Fruit fly (Drosophila melanogaster) whole organism, embryonic: ENCODE data around the gene simj.

Experiments used
- Abd-B ChIP-seq: fragments of 200-800 bp; sonication (Bioruptor generic); optimal IDR thresholded peaks from 2 replicates; lab custom pipeline; 2018; ENCODE audit warnings: missing biosample characterization, mild to moderate bottlenecking, missing genetic modification characterization, moderate library complexity
- B-H1 ChIP-seq: fragments of 200-800 bp; sonication (Bioruptor generic); IDR thresholded peaks from 3 replicates; pipeline ENCODE4 v1.3.6; 2022; ENCODE audit warnings: missing biosample characterization, missing genetic modification characterization
- C15 ChIP-seq: fragments of 200-800 bp; sonication (Bioruptor generic); IDR thresholded peaks from 3 replicates; pipeline ENCODE4 v1.3.6; 2022; ENCODE audit warnings: missing biosample characterization, missing genetic modification characterization
- CG11504 ChIP-seq: fragments of 200-800 bp; sonication (Bioruptor generic); optimal IDR thresholded peaks from 3 replicates; lab custom pipeline; 2019; ENCODE audit warnings: missing biosample characterization, mild to moderate bottlenecking, missing genetic modification characterization, moderate library complexity
- CG13287 ChIP-seq: fragments of 200-800 bp; sonication (Bioruptor generic); IDR thresholded peaks from 2 replicates; pipeline ENCODE4 v1.3.6; 2022; ENCODE audit warnings: missing biosample characterization, missing genetic modification characterization; ENCODE audit not compliant: partially characterized antibody
- CG14710 ChIP-seq: fragments of 200-800 bp; sonication (Bioruptor generic); optimal IDR thresholded peaks from 3 replicates; lab custom pipeline; 2019; ENCODE audit warnings: missing biosample characterization, mild to moderate bottlenecking, missing genetic modification characterization, moderate library complexity
- CG14965 ChIP-seq: fragments of 200-800 bp; sonication (Bioruptor generic); optimal IDR thresholded peaks from 2 replicates; lab custom pipeline; 2016; ENCODE audit warnings: missing biosample characterization, missing genetic modification characterization, borderline replicate concordance
- CG17186 ChIP-seq: fragments of 200-800 bp; sonication (Bioruptor generic); optimal IDR thresholded peaks from 3 replicates; lab custom pipeline; 2017; ENCODE audit warnings: missing biosample characterization, missing genetic modification reagents, missing genetic modification characterization
- CG17359 ChIP-seq: fragments of 200-800 bp; sonication (Bioruptor generic); optimal IDR thresholded peaks from 3 replicates; lab custom pipeline; 2018; ENCODE audit warnings: missing biosample characterization, mild to moderate bottlenecking, missing genetic modification characterization, moderate library complexity
- CG17385 ChIP-seq: fragments of 200-800 bp; sonication (Bioruptor generic); optimal IDR thresholded peaks from 3 replicates; lab custom pipeline; 2018; ENCODE audit warnings: missing biosample characterization, mild to moderate bottlenecking, missing genetic modification characterization
- CG17612 ChIP-seq: fragments of 200-800 bp; sonication (Bioruptor generic); IDR thresholded peaks from 2 replicates; pipeline ENCODE4 v1.3.6; 2022; ENCODE audit warnings: missing biosample characterization, missing genetic modification characterization
- CG17829 ChIP-seq: fragments of 200-800 bp; optimal IDR thresholded peaks from 2 replicates; lab custom pipeline; 2019; ENCODE audit warnings: missing biosample characterization, mild to moderate bottlenecking, missing genetic modification characterization, moderate library complexity
- CG18764 ChIP-seq: fragments of 200-800 bp; sonication (Bioruptor generic); optimal IDR thresholded peaks from 3 replicates; lab custom pipeline; 2016; ENCODE audit warnings: missing biosample characterization, missing genetic modification characterization
- CG2712 ChIP-seq: fragments of 200-800 bp; optimal IDR thresholded peaks from 3 replicates; lab custom pipeline; 2019; ENCODE audit warnings: missing biosample characterization, mild to moderate bottlenecking, missing genetic modification characterization, moderate library complexity
- CG31224 ChIP-seq: fragments of 200-800 bp; sonication (Bioruptor generic); IDR thresholded peaks from 2 replicates; pipeline ENCODE4 v1.3.6; 2022; ENCODE audit warnings: missing biosample characterization, missing genetic modification characterization
- CG31388 ChIP-seq: fragments of 200-800 bp; sonication (Bioruptor generic); optimal IDR thresholded peaks from 2 replicates; lab custom pipeline; 2016; ENCODE audit warnings: missing biosample characterization, missing genetic modification characterization
- CG31441 ChIP-seq: fragments of 200-800 bp; sonication (Bioruptor generic); IDR thresholded peaks from 2 replicates; pipeline ENCODE4 v1.3.6; 2022; ENCODE audit warnings: missing biosample characterization, missing genetic modification characterization
- CG34224 ChIP-seq: fragments of 200-800 bp; sonication (Bioruptor generic); IDR thresholded peaks from 3 replicates; pipeline ENCODE4 v1.3.6; 2022; ENCODE audit warnings: missing biosample characterization, missing genetic modification characterization; ENCODE audit not compliant: partially characterized antibody
- CG3847 ChIP-seq: fragments of 200-800 bp; sonication (Bioruptor generic); IDR thresholded peaks from 2 replicates; pipeline ENCODE4 v1.3.6; 2022; ENCODE audit warnings: missing biosample characterization, missing genetic modification characterization
- CG4854 ChIP-seq: fragments of 200-800 bp; sonication (Bioruptor generic); optimal IDR thresholded peaks from 2 replicates; lab custom pipeline; 2016; ENCODE audit warnings: missing biosample characterization, missing genetic modification characterization, inconsistent platforms
- CG8478 ChIP-seq: fragments of >200 bp; optimal IDR thresholded peaks from 2 replicates; lab custom pipeline; 2018
- CG9215 ChIP-seq: fragments of 200-800 bp; sonication (Bioruptor generic); IDR thresholded peaks from 2 replicates; pipeline ENCODE4 v1.3.6; 2022; ENCODE audit warnings: missing biosample characterization, missing genetic modification characterization
- Chrac-16 ChIP-seq: fragments of 200-800 bp; sonication (Bioruptor generic); optimal IDR thresholded peaks from 3 replicates; lab custom pipeline; 2016; ENCODE audit warnings: missing biosample characterization, missing genetic modification characterization
- Dref ChIP-seq: fragments of 200-800 bp; sonication (Bioruptor generic); IDR thresholded peaks from 2 replicates; pipeline ENCODE4 v1.3.6; 2022; ENCODE audit warnings: missing biosample characterization, missing genetic modification characterization
- HLH3B ChIP-seq: fragments of 200-800 bp; sonication (Bioruptor generic); IDR thresholded peaks from 2 replicates; pipeline ENCODE4 v1.3.6; 2022; ENCODE audit warnings: missing biosample characterization, missing genetic modification characterization
- HLH54F ChIP-seq: fragments of 200-800 bp; sonication (Bioruptor generic); optimal IDR thresholded peaks from 3 replicates; lab custom pipeline; 2016; ENCODE audit warnings: missing biosample characterization, missing genetic modification characterization
- HLHmδ ChIP-seq: fragments of 200-800 bp; sonication (Bioruptor generic); optimal IDR thresholded peaks from 2 replicates; lab custom pipeline; 2018; ENCODE audit warnings: missing biosample characterization, mild to moderate bottlenecking, missing genetic modification characterization, moderate library complexity
- Mad ChIP-seq: fragments of 200-800 bp; sonication (Bioruptor generic); optimal IDR thresholded peaks from 2 replicates; lab custom pipeline; 2016; ENCODE audit warnings: missing biosample characterization, missing genetic modification characterization
- Myb ChIP-seq: fragments of 200-800 bp; sonication (Bioruptor generic); optimal IDR thresholded peaks from 2 replicates; lab custom pipeline; 2016; ENCODE audit warnings: missing biosample characterization, missing genetic modification characterization
- Six4 ChIP-seq: fragments of 200-800 bp; sonication (Bioruptor generic); optimal IDR thresholded peaks from 2 replicates; lab custom pipeline; 2016; ENCODE audit warnings: missing biosample characterization, missing genetic modification characterization
- ab ChIP-seq: fragments of 200-800 bp; sonication (Bioruptor generic); optimal IDR thresholded peaks from 2 replicates; lab custom pipeline; 2016; ENCODE audit warnings: missing biosample characterization, missing genetic modification characterization
- caup ChIP-seq: fragments of 200-800 bp; sonication (Bioruptor generic); optimal IDR thresholded peaks from 3 replicates; lab custom pipeline; 2017; ENCODE audit warnings: missing biosample characterization, mild to moderate bottlenecking, missing genetic modification characterization, moderate library complexity; ENCODE audit not compliant: severe bottlenecking
- chm ChIP-seq: fragments of 200-800 bp; sonication (Bioruptor generic); IDR thresholded peaks from 2 replicates; pipeline ENCODE4 v1.3.6; 2022; ENCODE audit warnings: missing biosample characterization, missing genetic modification characterization
- dm ChIP-seq: fragments of 200-800 bp; sonication (Bioruptor generic); optimal IDR thresholded peaks from 3 replicates; lab custom pipeline; 2016; ENCODE audit warnings: missing biosample characterization, missing genetic modification characterization
- fru ChIP-seq: fragments of >200 bp; optimal IDR thresholded peaks from 2 replicates; lab custom pipeline; 2017
- gcm2 ChIP-seq: fragments of 200-800 bp; sonication (Bioruptor generic); optimal IDR thresholded peaks from 2 replicates; lab custom pipeline; 2016; ENCODE audit warnings: missing biosample characterization, missing genetic modification characterization
- kay ChIP-seq: fragments of 200-800 bp; sonication (Bioruptor generic); optimal IDR thresholded peaks from 2 replicates; lab custom pipeline; 2016; ENCODE audit warnings: missing biosample characterization, missing genetic modification characterization
- lab ChIP-seq: fragments of 200-800 bp; sonication (Bioruptor generic); optimal IDR thresholded peaks from 3 replicates; lab custom pipeline; 2017; ENCODE audit warnings: missing biosample characterization, missing genetic modification characterization, mild to moderate bottlenecking, moderate library complexity, missing genetic modification reagents
- lilli ChIP-seq: fragments of 200-800 bp; sonication (Bioruptor generic); optimal IDR thresholded peaks from 3 replicates; lab custom pipeline; 2016; ENCODE audit warnings: missing biosample characterization, missing genetic modification characterization
- nau ChIP-seq: fragments of 200-800 bp; sonication (Bioruptor generic); optimal IDR thresholded peaks from 3 replicates; lab custom pipeline; 2017; ENCODE audit warnings: missing biosample characterization, mild to moderate bottlenecking, missing genetic modification characterization, missing genetic modification reagents
- nerfin-1 ChIP-seq: fragments of 200-800 bp; sonication (Bioruptor generic); optimal IDR thresholded peaks from 3 replicates; lab custom pipeline; 2019; ENCODE audit warnings: missing biosample characterization, mild to moderate bottlenecking, missing genetic modification characterization, moderate library complexity
- nerfin-2 ChIP-seq: fragments of 200-800 bp; sonication (Bioruptor generic); IDR thresholded peaks from 2 replicates; pipeline ENCODE4 v1.3.6; 2022; ENCODE audit warnings: missing biosample characterization, missing genetic modification characterization; ENCODE audit not compliant: partially characterized antibody
- pnt ChIP-seq: fragments of 200-800 bp; sonication (Bioruptor generic); optimal IDR thresholded peaks from 3 replicates; lab custom pipeline; 2016; ENCODE audit warnings: missing biosample characterization, missing genetic modification characterization
- pzg ChIP-seq: fragments of 200-800 bp; sonication (Bioruptor generic); optimal IDR thresholded peaks from 3 replicates; lab custom pipeline; 2018; ENCODE audit warnings: missing biosample characterization, mild to moderate bottlenecking, missing genetic modification characterization, moderate library complexity
- schlank ChIP-seq: fragments of 200-800 bp; sonication (Bioruptor generic); optimal IDR thresholded peaks from 2 replicates; lab custom pipeline; 2018; ENCODE audit warnings: missing biosample characterization, mild to moderate bottlenecking, missing genetic modification characterization
- sens ChIP-seq: fragments of 200-800 bp; sonication (Bioruptor generic); peaks from one replicate; lab custom pipeline; 2016; ENCODE audit warnings: missing biosample characterization, missing genetic modification characterization
- so ChIP-seq: fragments of 200-800 bp; sonication (Bioruptor generic); IDR thresholded peaks from 3 replicates; pipeline ENCODE4 v1.3.6; 2022; ENCODE audit warnings: missing biosample characterization, missing genetic modification characterization
- usp ChIP-seq: fragments of >200 bp; optimal IDR thresholded peaks from 2 replicates; lab custom pipeline; 2017; ENCODE audit warnings: missing biosample characterization, missing genetic modification characterization
- z ChIP-seq: fragments of 200-800 bp; sonication (Bioruptor generic); IDR thresholded peaks from 3 replicates; pipeline ENCODE4 v1.3.6; 2022; ENCODE audit warnings: missing biosample characterization, missing genetic modification characterization
- zfh2 ChIP-seq: fragments of 200-800 bp; sonication (Bioruptor generic); optimal IDR thresholded peaks from 2 replicates; lab custom pipeline; 2016; ENCODE audit warnings: missing biosample characterization, missing genetic modification characterization

Gene simj

DNA sequence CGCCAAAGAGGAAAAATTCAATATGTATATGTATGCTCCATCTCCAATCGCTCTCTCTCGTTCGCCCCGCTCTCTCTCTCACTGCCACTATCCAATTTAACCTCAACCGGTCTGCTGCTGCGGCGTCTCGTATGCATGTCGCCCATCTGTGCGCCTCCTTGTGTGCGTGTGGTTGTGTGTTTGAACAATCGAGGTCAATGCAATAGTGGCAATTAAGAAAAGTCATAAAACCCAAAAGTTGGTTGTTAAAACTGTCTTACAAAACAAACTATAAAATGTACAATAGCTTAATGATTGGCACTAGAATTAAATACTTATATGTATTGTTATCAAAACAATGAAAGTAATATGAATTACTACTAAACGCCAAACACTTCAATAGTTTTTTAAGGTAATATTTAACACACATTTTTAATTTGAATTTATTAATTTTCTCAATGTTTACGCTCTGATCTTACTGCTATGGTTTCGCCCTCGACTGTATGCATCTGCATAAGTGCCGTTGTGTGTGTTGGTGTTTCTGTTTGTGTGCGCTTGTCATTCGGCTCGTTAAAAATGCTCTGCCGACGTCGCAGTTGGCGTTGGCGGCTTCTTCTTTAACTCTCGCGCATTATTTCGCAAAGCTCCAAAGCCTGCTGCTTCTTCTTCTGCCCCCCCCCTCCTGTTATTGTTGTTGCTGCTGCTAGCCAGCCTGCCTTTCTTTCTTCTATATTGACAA, 1.1 kb downstream of the simj start (continued):
- peak; percentile 37 for TF ChIP-seq Myb (GFP tag; lab: Kevin White, UChicago)
- peak; percentile 51 for TF ChIP-seq ab (GFP tag; lab: Kevin White, UChicago)
- TF ChIP-seq CG18764, result peak; percentile 91
- peak; percentile 91 for TF ChIP-seq CG3847
- no peak for TF ChIP-seq Dref (GFP tag; lab: Robert Waterston, UW)
- peak; percentile 98 for TF ChIP-seq CG17359
- TF ChIP-seq pnt (GFP tag; lab: Kevin White, UChicago), result peak; percentile 87
- TF ChIP-seq nau (GFP tag; lab: Kevin White, UChicago), result peak; percentile 97
- no peak for TF ChIP-seq HLHmδ (GFP tag; lab: Kevin White, UChicago)
- peak; percentile 88 for TF ChIP-seq CG9215 (GFP tag; lab: Robert Waterston, UW)
- peak; percentile 98 for TF ChIP-seq Abd-B
- no peak for TF ChIP-seq CG34224 (GFP tag; lab: Robert Waterston, UW)
- TF ChIP-seq CG2712 (tag; lab: Kevin White, UChicago), result peak; percentile 99
- TF ChIP-seq CG17612 (GFP tag; lab: Robert Waterston, UW), result peak; percentile 53; the same call in 1 of the 2 replicates
- peak; percentile 68 for TF ChIP-seq CG31388 (GFP tag; lab: Kevin White, UChicago)
- TF ChIP-seq CG31441 (GFP tag; lab: Robert Waterston, UW), result peak; percentile 97
- TF ChIP-seq CG4854 (GFP tag; lab: Kevin White, UChicago), result peak; percentile 88
- TF ChIP-seq HLH3B, result peak; percentile 92
- peak; percentile 64 for TF ChIP-seq zfh2 (GFP tag; lab: Kevin White, UChicago)
- TF ChIP-seq CG17186, result peak; percentile 89
- TF ChIP-seq CG13287, result no peak
- TF ChIP-seq schlank (tag; lab: Kevin White, UChicago), result peak; percentile 84
- peak; percentile 81 for TF ChIP-seq HLH54F (GFP tag; lab: Kevin White, UChicago)
- no peak for TF ChIP-seq fru (lab: Kevin White, UChicago)
- TF ChIP-seq B-H1 (GFP tag; lab: Robert Waterston, UW), result peak; percentile 89
- peak; percentile 95 for TF ChIP-seq caup
- peak; percentile 96 for TF ChIP-seq lab (GFP tag; lab: Kevin White, UChicago)
- TF ChIP-seq C15, result peak; percentile 79; the same call in 2 of the 3 replicates
- peak; percentile 98 for TF ChIP-seq CG14710 (tag; lab: Kevin White, UChicago)
- peak; percentile 88 for TF ChIP-seq Mad (GFP tag; lab: Kevin White, UChicago)
- TF ChIP-seq so (GFP tag; lab: Robert Waterston, UW), result peak; percentile 93
- peak; percentile 98 for TF ChIP-seq nerfin-1 (tag; lab: Kevin White, UChicago)
- peak; percentile 96 for TF ChIP-seq Six4 (GFP tag; lab: Kevin White, UChicago)
- TF ChIP-seq usp (GFP tag; lab: Kevin White, UChicago), result no peak
- TF ChIP-seq nerfin-2, result no peak
- TF ChIP-seq chm (GFP tag; lab: Robert Waterston, UW), result peak; percentile 88
- peak; percentile 94 for TF ChIP-seq Chrac-16
- peak; percentile 98 for TF ChIP-seq sens
- TF ChIP-seq CG17829 (tag; lab: Kevin White, UChicago), result peak; percentile 99
- TF ChIP-seq CG14965, result peak; percentile 9
- peak; percentile 98 for TF ChIP-seq CG11504 (tag; lab: Kevin White, UChicago)
- peak; percentile 84 for TF ChIP-seq CG31224 (GFP tag; lab: Robert Waterston, UW)
- TF ChIP-seq CG8478 (lab: Kevin White, UChicago), result peak; percentile 72
- peak; percentile 84 for TF ChIP-seq gcm2 (GFP tag; lab: Kevin White, UChicago)
- peak; percentile 85 for TF ChIP-seq kay (GFP tag; lab: Kevin White, UChicago)
- TF ChIP-seq CG17385 (GFP tag; lab: Kevin White, UChicago), result peak; percentile 96
- peak; percentile 93 for TF ChIP-seq lilli (GFP tag; lab: Kevin White, UChicago)
- peak; percentile 71 for TF ChIP-seq dm (GFP tag; lab: Kevin White, UChicago)
- no peak for TF ChIP-seq pzg
- TF ChIP-seq z (GFP tag; lab: Robert Waterston, UW), result no peak; the same call in 2 of the 3 replicates
